Worm (Caenorhabditis elegans) whole organism, L2 larva: ENCODE measurements around the gene Y9C9A.13.

ENCODE experiments used
- C34F6.9 ChIP-seq: fragments of 150-350 bp; optimal IDR thresholded peaks from 2 replicates; lab custom pipeline; 2014; ENCODE audit warnings: missing biosample characterization, missing genetic modification characterization
- R02D3.7 ChIP-seq: fragments of 150-350 bp; optimal IDR thresholded peaks from 2 replicates; lab custom pipeline; 2014; ENCODE audit warnings: missing biosample characterization, missing genetic modification characterization
- ZK546.5 ChIP-seq: sonication (generic microtip); optimal IDR thresholded peaks from 2 replicates; lab custom pipeline; 2017; ENCODE audit warnings: missing biosample characterization, missing genetic modification characterization
- alr-1 ChIP-seq: fragments of 150-350 bp; optimal IDR thresholded peaks from 2 replicates; lab custom pipeline; 2014; ENCODE audit warnings: missing biosample characterization, missing genetic modification characterization
- aly-2 ChIP-seq: fragments of 150-350 bp; optimal IDR thresholded peaks from 2 replicates; lab custom pipeline; 2014; ENCODE audit warnings: missing biosample characterization, missing genetic modification characterization
- blmp-1 ChIP-seq: sonication (generic microtip); optimal IDR thresholded peaks from 2 replicates; lab custom pipeline; 2017; ENCODE audit warnings: missing genetic modification characterization, mild to moderate bottlenecking, missing compliant biosample characterization, antibody characterized with exemption, moderate library complexity; ENCODE audit not compliant: insufficient read depth
- ceh-16 ChIP-seq: fragments of 150-350 bp; optimal IDR thresholded peaks from 2 replicates; lab custom pipeline; 2014; ENCODE audit warnings: missing biosample characterization, missing genetic modification characterization
- ceh-82 ChIP-seq: fragments of 150-350 bp; optimal IDR thresholded peaks from 2 replicates; lab custom pipeline; 2014; ENCODE audit warnings: missing biosample characterization, missing genetic modification characterization
- crh-2 ChIP-seq: sonication (generic microtip); optimal IDR thresholded peaks from 2 replicates; lab custom pipeline; 2017; ENCODE audit warnings: missing biosample characterization, missing genetic modification characterization
- elt-1 ChIP-seq: fragments of 150-350 bp; optimal IDR thresholded peaks from 2 replicates; lab custom pipeline; 2014; ENCODE audit warnings: missing biosample characterization, missing genetic modification characterization
- elt-3 ChIP-seq: sonication (generic microtip); optimal IDR thresholded peaks from 2 replicates; lab custom pipeline; 2017; ENCODE audit warnings: missing biosample characterization, missing genetic modification characterization
- fos-1 ChIP-seq: fragments of 150-350 bp; optimal IDR thresholded peaks from 2 replicates; lab custom pipeline; 2014; ENCODE audit warnings: missing biosample characterization, missing genetic modification characterization
- gmeb-1 ChIP-seq: fragments of 150-350 bp; optimal IDR thresholded peaks from 2 replicates; lab custom pipeline; 2014; ENCODE audit warnings: missing biosample characterization, missing genetic modification characterization
- lin-11 ChIP-seq: fragments of 150-350 bp; sonication (generic microtip); optimal IDR thresholded peaks from 2 replicates; lab custom pipeline; 2014; ENCODE audit warnings: missing biosample characterization, missing genetic modification characterization, inconsistent platforms, mixed read lengths
- lsy-2 ChIP-seq, 2 experiments: fragments of 150-350 bp in 1 of 2; sonication (generic microtip) in 1 of 2; optimal IDR thresholded peaks; 2 replicates each; lab custom pipeline; 2014 to 2017; ENCODE audit warnings: missing biosample characterization in 2 of 2, missing genetic modification characterization in 2 of 2
- mab-5 ChIP-seq: fragments of 150-350 bp; optimal IDR thresholded peaks from 2 replicates; lab custom pipeline; 2014; ENCODE audit warnings: missing biosample characterization, missing genetic modification characterization
- mbf-1 ChIP-seq: sonication (generic microtip); optimal IDR thresholded peaks from 2 replicates; lab custom pipeline; 2017; ENCODE audit warnings: missing biosample characterization, missing genetic modification characterization
- mdl-1 ChIP-seq, 2 experiments: fragments of 150-350 bp in 1 of 2; sonication (generic microtip) in 1 of 2; optimal IDR thresholded peaks; 2 replicates each; lab custom pipeline; 2017; ENCODE audit warnings: missing biosample characterization in 2 of 2, missing genetic modification characterization in 2 of 2
- nhr-10 ChIP-seq: sonication (generic microtip); optimal IDR thresholded peaks from 2 replicates; lab custom pipeline; 2017; ENCODE audit warnings: missing biosample characterization, missing genetic modification characterization
- nhr-11 ChIP-seq: fragments of 150-350 bp; optimal IDR thresholded peaks from 2 replicates; lab custom pipeline; 2014; ENCODE audit warnings: missing biosample characterization, missing genetic modification characterization
- nhr-12 ChIP-seq: fragments of 150-350 bp; optimal IDR thresholded peaks from 2 replicates; lab custom pipeline; 2014; ENCODE audit warnings: missing biosample characterization, missing genetic modification characterization
- nhr-129 ChIP-seq: fragments of 150-350 bp; optimal IDR thresholded peaks from 2 replicates; lab custom pipeline; 2014; ENCODE audit warnings: missing biosample characterization, missing genetic modification characterization
- nhr-21 ChIP-seq: fragments of 150-350 bp; optimal IDR thresholded peaks from 2 replicates; lab custom pipeline; 2014; ENCODE audit warnings: missing biosample characterization, missing genetic modification characterization
- nhr-23 ChIP-seq: fragments of 150-350 bp; optimal IDR thresholded peaks from 2 replicates; lab custom pipeline; 2014; ENCODE audit warnings: missing biosample characterization, missing genetic modification reagents, missing genetic modification characterization
- nhr-237 ChIP-seq: fragments of 150-350 bp; optimal IDR thresholded peaks from 2 replicates; lab custom pipeline; 2014; ENCODE audit warnings: missing biosample characterization, missing genetic modification characterization
- nhr-25 ChIP-seq: fragments of 150-350 bp; sonication (generic microtip); optimal IDR thresholded peaks from 3 replicates; lab custom pipeline; 2014; ENCODE audit warnings: missing biosample characterization, missing genetic modification characterization
- nhr-6 ChIP-seq: fragments of 150-350 bp; optimal IDR thresholded peaks from 2 replicates; lab custom pipeline; 2014; ENCODE audit warnings: missing biosample characterization, missing genetic modification characterization
- skn-1 ChIP-seq: sonication (generic microtip); optimal IDR thresholded peaks from 2 replicates; lab custom pipeline; 2017; ENCODE audit warnings: missing biosample characterization, missing genetic modification characterization
- sma-3 ChIP-seq: sonication (generic microtip); optimal IDR thresholded peaks from 2 replicates; lab custom pipeline; 2016; ENCODE audit warnings: missing genetic modification reagents, missing genetic modification characterization, missing compliant biosample characterization
- sma-9 ChIP-seq, 2 experiments: fragments of 150-350 bp in 1 of 2; sonication (generic microtip) in 1 of 2; optimal IDR thresholded peaks; 2 replicates each; lab custom pipeline; 2014 to 2016; ENCODE audit warnings: missing genetic modification characterization in 2 of 2, mild to moderate bottlenecking in 1 of 2, missing biosample characterization in 1 of 2, missing compliant biosample characterization in 1 of 2, missing genetic modification reagents in 1 of 2, moderate library complexity in 1 of 2
- snpc-4 ChIP-seq: fragments of 150-350 bp; optimal IDR thresholded peaks from 2 replicates; lab custom pipeline; 2014; ENCODE audit warnings: missing biosample characterization, missing genetic modification characterization
- unc-39 ChIP-seq: fragments of 150-350 bp; optimal IDR thresholded peaks from 2 replicates; lab custom pipeline; 2014; ENCODE audit warnings: missing biosample characterization, missing genetic modification characterization
- unc-55 ChIP-seq: fragments of 150-350 bp; sonication (generic microtip); optimal IDR thresholded peaks from 3 replicates; lab custom pipeline; 2014; ENCODE audit warnings: missing biosample characterization, missing genetic modification reagents, missing genetic modification characterization
- zag-1 ChIP-seq: fragments of 150-350 bp; optimal IDR thresholded peaks from 2 replicates; lab custom pipeline; 2014; ENCODE audit warnings: missing biosample characterization, missing genetic modification characterization
- ztf-1 ChIP-seq: fragments of 200-800 bp; sonication (Bioruptor generic); conservative IDR thresholded peaks from 2 replicates; pipeline ENCODE4 v1.3.6; 2022; ENCODE audit warnings: missing genetic modification characterization, missing compliant biosample characterization

The Y9C9A.13 gene

DNA sequence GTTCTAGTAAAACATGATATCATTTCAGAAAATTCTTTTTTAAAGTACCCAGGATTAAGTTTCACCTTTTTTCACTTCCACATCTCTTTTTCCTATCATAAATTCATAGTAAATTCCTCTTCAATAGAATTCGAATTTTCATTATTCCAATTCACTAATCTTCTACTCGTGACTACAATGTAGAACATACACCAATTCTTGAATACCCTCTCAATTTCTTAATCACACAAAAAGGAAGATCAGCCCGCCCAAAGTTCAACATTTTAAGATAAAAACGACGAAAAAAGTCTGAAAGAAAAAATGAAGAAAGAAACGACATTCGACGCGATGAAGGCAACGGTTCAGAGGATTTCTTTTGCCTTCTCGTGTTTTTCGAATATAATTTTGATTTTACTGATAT lies 15.4 kb downstream of the Y9C9A.13 start, which contains the start of gene str-163:
Gene str-163, plus strand, starts transcription at position 301 of the 400 bp plus-strand sequence.
- TF ChIP-seq ceh-16 (tag; lab: Kevin White, UChicago), result no peak
- TF ChIP-seq nhr-23 (tag; lab: Kevin White, UChicago), result no peak
- no peak for TF ChIP-seq lsy-2 (tag; optimal IDR thresholded peaks at IDR 0.05; lab: Kevin White, UChicago)
- TF ChIP-seq nhr-21 (tag; lab: Kevin White, UChicago), result no peak
- TF ChIP-seq C34F6.9 (tag; lab: Kevin White, UChicago), result no peak

DNA sequence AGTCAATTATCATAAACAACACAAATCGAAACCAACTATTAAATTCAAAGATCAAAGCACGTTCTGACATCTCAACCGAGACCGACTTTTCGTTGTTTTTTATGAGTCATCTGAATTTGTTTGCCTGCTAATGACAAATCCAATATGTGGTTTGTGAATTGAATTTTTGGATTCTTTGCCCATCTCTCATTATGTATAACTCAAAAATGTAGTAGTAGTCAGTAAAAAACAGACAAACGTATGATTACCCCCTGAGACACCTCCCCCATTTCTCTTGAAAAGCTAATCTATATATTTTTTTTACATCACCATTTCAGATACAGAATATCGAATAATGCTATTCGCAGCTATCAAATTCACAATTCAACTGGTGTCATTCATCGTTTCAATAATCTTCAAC lies 23.5 kb downstream of the Y9C9A.13 start, which contains the start of gene str-169:
Gene str-169, plus strand, starts transcription at position 301 of the 400 bp plus-strand sequence.
- TF ChIP-seq blmp-1 (no peak), elt-1 (no peak), nhr-23 (tag; lab: Kevin White, UChicago) (no peak), aly-2 (no peak), nhr-10 (no peak), ztf-1 (GFP tag; lab: Robert Waterston, UW) (no peak)

DNA sequence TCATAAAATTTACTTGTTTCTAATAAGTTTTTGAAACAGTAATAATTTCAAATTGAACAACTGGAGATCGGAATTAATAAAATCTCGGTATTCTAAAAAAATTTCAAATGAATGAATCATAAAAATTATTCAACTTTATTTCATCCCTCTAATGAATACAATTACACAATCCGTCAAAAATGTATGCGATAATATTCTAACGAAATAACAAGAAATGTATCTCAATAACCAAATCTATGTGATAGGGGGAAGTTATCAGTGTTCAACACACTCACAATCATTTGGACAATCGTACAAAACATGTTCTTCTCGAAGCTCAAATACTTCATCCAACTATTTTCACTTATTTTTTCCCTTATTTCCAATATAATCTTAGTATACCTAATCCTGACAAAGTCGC lies 27.6 kb downstream of the Y9C9A.13 start, which contains the start of gene Y9C9A.5:
Gene Y9C9A.5, plus strand, starts transcription at position 301 of the 400 bp plus-strand sequence.
- TF ChIP-seq C34F6.9 (tag; lab: Kevin White, UChicago) (no peak), gmeb-1 (tag; lab: Kevin White, UChicago) (no peak), nhr-10 (no peak), snpc-4 (tag; lab: Kevin White, UChicago) (no peak), ztf-1 (GFP tag; lab: Robert Waterston, UW) (no peak), mab-5 (tag; lab: Kevin White, UChicago) (no peak), alr-1 (no peak), nhr-6 (no peak)

- TF ChIP-seq lin-11 (tag; lab: Kevin White, UChicago) (no peak), nhr-25 (tag; lab: Kevin White, UChicago) (no peak), mbf-1 (no peak), ztf-1 (GFP tag; lab: Robert Waterston, UW) (no peak), unc-39 (no peak), nhr-237 (tag; lab: Kevin White, UChicago) (no peak), R02D3.7 (no peak), mdl-1 (tag; optimal IDR thresholded peaks at IDR 0.05; lab: Kevin White, UChicago) (no peak), zag-1 (tag; lab: Kevin White, UChicago) (no peak), elt-3 (no peak), nhr-129 (tag; lab: Kevin White, UChicago) (no peak), skn-1 (tag; lab: Kevin White, UChicago) (no peak), fos-1 (tag; lab: Kevin White, UChicago) (no peak)
Observed at ce11 chrIV:4938664-4939063, 30.7 kb downstream of the Y9C9A.13 start, which contains the start of gene str-168. Gene str-168 (plus strand): TSS chrIV:4938964.

DNA sequence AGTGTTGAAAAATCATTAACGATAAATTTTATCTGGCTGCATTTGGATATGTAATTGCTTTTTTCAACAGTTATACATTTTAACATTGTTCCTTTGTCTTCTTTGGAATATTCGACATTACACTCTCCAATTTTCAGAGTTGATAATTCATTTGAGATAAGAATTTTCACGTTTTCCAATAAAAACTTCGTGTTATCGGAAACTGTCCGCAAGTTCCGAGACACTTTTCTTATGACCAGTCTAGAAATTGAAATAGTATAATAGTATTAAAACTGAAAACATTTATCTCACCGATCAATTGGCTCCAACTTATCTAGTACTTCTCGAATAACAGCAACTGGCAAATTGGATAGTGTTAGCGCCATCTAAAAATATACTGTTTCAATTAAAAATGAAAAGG lies 31.7 kb downstream of the Y9C9A.13 start, which contains the start of gene fbxa-86:
Gene fbxa-86, minus strand, starts transcription at position 367 of the 400 bp plus-strand sequence.
- TF ChIP-seq fos-1 (tag; lab: Kevin White, UChicago), result peak; percentile 69
- TF ChIP-seq mbf-1, result no peak
- TF ChIP-seq ZK546.5, result no peak

- TF ChIP-seq nhr-12 (tag; lab: Kevin White, UChicago), result no peak
- no peak for TF ChIP-seq zag-1 (tag; lab: Kevin White, UChicago)
Observed at ce11 chrIV:4934103-4934502, 35.2 kb downstream of the Y9C9A.13 start, which contains the start of gene str-153. Gene str-153 (plus strand): TSS chrIV:4934403.

ce11 chrIV:4930754-4931322 lies 38.5 kb downstream of the Y9C9A.13 start:
- TF ChIP-seq nhr-21 (tag; lab: Kevin White, UChicago) (peak; percentile 24), aly-2 (no peak), nhr-11 (tag; lab: Kevin White, UChicago) (no peak), ceh-82 (tag; lab: Kevin White, UChicago) (no peak), mbf-1 (no peak), snpc-4 (tag; lab: Kevin White, UChicago) (peak; percentile 92), unc-55 (GFP tag; lab: Kevin White, UChicago) (no peak), sma-3 (peak; percentile 67), gmeb-1 (tag; lab: Kevin White, UChicago) (peak; percentile 39), crh-2 (tag; lab: Kevin White, UChicago) (peak; percentile 19), elt-1 (no peak), sma-9 (GFP tag; optimal IDR thresholded peaks at IDR 0.05; lab: Kevin White, UChicago) (peak; percentile 8), sma-9 (tag; optimal IDR thresholded peaks at IDR 0.05; lab: Kevin White, UChicago) (no peak)
